Fruit fly (Drosophila melanogaster) whole organism, embryonic: ENCODE results near the gene CG32313.

ENCODE experiments used
- Awh ChIP-seq: fragments of 200-800 bp; sonication (Bioruptor generic); IDR thresholded peaks from 2 replicates; pipeline ENCODE4, ENCODE4 v1.3.6; 2022; ENCODE audit warnings: missing biosample characterization, missing genetic modification characterization
- Bdp1 ChIP-seq: fragments of 200-800 bp; sonication (Bioruptor generic); optimal IDR thresholded peaks from 3 replicates; lab custom pipeline; 2016; ENCODE audit warnings: missing biosample characterization, missing genetic modification characterization
- C15 ChIP-seq: fragments of 200-800 bp; sonication (Bioruptor generic); IDR thresholded peaks from 3 replicates; pipeline ENCODE4 v1.3.6; 2022; ENCODE audit warnings: missing biosample characterization, missing genetic modification characterization
- CG12219 ChIP-seq: fragments of 200-800 bp; sonication (Bioruptor generic); optimal IDR thresholded peaks from 3 replicates; lab custom pipeline; 2018; ENCODE audit warnings: missing biosample characterization, mild to moderate bottlenecking, missing genetic modification characterization
- CG4707 ChIP-seq: fragments of 200-800 bp; sonication (Bioruptor generic); optimal IDR thresholded peaks from 2 replicates; lab custom pipeline; 2018; ENCODE audit warnings: missing biosample characterization, mild to moderate bottlenecking, missing genetic modification characterization, moderate library complexity
- CG4820 ChIP-seq: fragments of 200-800 bp; sonication (Bioruptor generic); optimal IDR thresholded peaks from 3 replicates; lab custom pipeline; 2016; ENCODE audit warnings: missing biosample characterization, missing genetic modification characterization
- Dp ChIP-seq: fragments of 200-800 bp; sonication (Bioruptor generic); optimal IDR thresholded peaks from 2 replicates; lab custom pipeline; 2018; ENCODE audit warnings: missing biosample characterization, mild to moderate bottlenecking, missing genetic modification characterization, moderate library complexity
- HLH3B ChIP-seq: fragments of 200-800 bp; sonication (Bioruptor generic); IDR thresholded peaks from 2 replicates; pipeline ENCODE4 v1.3.6; 2022; ENCODE audit warnings: missing biosample characterization, missing genetic modification characterization
- bbx ChIP-seq: fragments of 200-800 bp; sonication (Bioruptor generic); IDR thresholded peaks from 2 replicates; pipeline ENCODE4 v1.3.6; 2022; ENCODE audit warnings: missing biosample characterization, missing genetic modification characterization; ENCODE audit not compliant: partially characterized antibody
- dysf ChIP-seq: fragments of 200-800 bp; sonication (Bioruptor generic); IDR thresholded peaks from 3 replicates; pipeline ENCODE4 v1.3.6; 2022; ENCODE audit warnings: missing biosample characterization, missing genetic modification characterization
- hbn ChIP-seq: fragments of 200-800 bp; sonication (Bioruptor generic); IDR thresholded peaks from 2 replicates; pipeline ENCODE4 v1.3.6; 2022; ENCODE audit warnings: missing biosample characterization, missing genetic modification characterization; ENCODE audit not compliant: partially characterized antibody

- TF ChIP-seq C15 (no peak), Awh (GFP tag; lab: Robert Waterston, UW) (no peak), dysf (GFP tag; lab: Robert Waterston, UW) (no peak), Dp (GFP tag; lab: Kevin White, UChicago) (peak; percentile 71), CG4820 (GFP tag; lab: Kevin White, UChicago) (no peak), Bdp1 (no peak), hbn (0 out of 2 replicates have a peak, but pooled peaks have one; percentile 25), CG12219 (no peak), HLH3B (GFP tag; lab: Robert Waterston, UW) (no peak), CG4707 (GFP tag; lab: Kevin White, UChicago) (no peak), bbx (GFP tag; lab: Robert Waterston, UW) (peak; percentile 64)
These were observed 31.1 kb upstream of the CG32313 start, which contains the start of gene CG13917 for dm6 chr3L:1576489-1577106.
